Fruit fly (Drosophila melanogaster) whole organism, prepupa: ENCODE results near the gene Fign.
A peak's percentile ranks its signal among the peaks of the same experiment; 100 is the strongest.

Source experiments
- CG10669 ChIP-seq: fragments of 200-800 bp; sonication (Bioruptor generic); optimal IDR thresholded peaks from 3 replicates; lab custom pipeline; 2018; ENCODE audit warnings: missing biosample characterization, mild to moderate bottlenecking, missing genetic modification characterization, moderate library complexity
- CG15336 ChIP-seq: fragments of 200-800 bp; sonication (Bioruptor generic); IDR thresholded peaks from 2 replicates; pipeline ENCODE4 v1.3.6; 2022; ENCODE audit warnings: missing biosample characterization, missing genetic modification characterization
- CG3032 ChIP-seq: fragments of 200-800 bp; optimal IDR thresholded peaks from 2 replicates; lab custom pipeline; 2019; ENCODE audit warnings: missing biosample characterization, mild to moderate bottlenecking, missing genetic modification characterization, moderate library complexity
- CG31627 ChIP-seq: fragments of 200-800 bp; sonication (Bioruptor generic); optimal IDR thresholded peaks from 3 replicates; lab custom pipeline; 2016; ENCODE audit warnings: missing biosample characterization, missing genetic modification characterization
- CG34406 ChIP-seq: fragments of 200-800 bp; sonication (Bioruptor generic); optimal IDR thresholded peaks from 3 replicates; lab custom pipeline; 2016; ENCODE audit warnings: missing biosample characterization, missing genetic modification characterization
- CG3919 ChIP-seq: fragments of 200-800 bp; sonication (Bioruptor generic); optimal IDR thresholded peaks from 3 replicates; lab custom pipeline; 2016; ENCODE audit warnings: missing biosample characterization, missing genetic modification characterization
- CG6792 ChIP-seq: fragments of 200-800 bp; sonication (Bioruptor generic); optimal IDR thresholded peaks from 3 replicates; lab custom pipeline; 2016; ENCODE audit warnings: missing biosample characterization, missing genetic modification characterization
- CG6854 ChIP-seq: fragments of 200-800 bp; sonication (Bioruptor generic); optimal IDR thresholded peaks from 2 replicates; lab custom pipeline; 2017; ENCODE audit warnings: missing biosample characterization, mild to moderate bottlenecking, missing genetic modification characterization
- CG7368 ChIP-seq: fragments of 200-800 bp; sonication (Bioruptor generic); optimal IDR thresholded peaks from 3 replicates; lab custom pipeline; 2016; ENCODE audit warnings: missing biosample characterization, missing genetic modification characterization
- CG8119 ChIP-seq: fragments of 200-800 bp; sonication (Bioruptor generic); IDR thresholded peaks from 3 replicates; pipeline ENCODE4 v1.3.6; 2022; ENCODE audit warnings: missing biosample characterization, missing genetic modification characterization
- CG8319 ChIP-seq: fragments of 200-800 bp; sonication (Bioruptor generic); optimal IDR thresholded peaks from 3 replicates; lab custom pipeline; 2016; ENCODE audit warnings: missing biosample characterization, missing genetic modification characterization
- CG8632 ChIP-seq: fragments of 200-800 bp; sonication (Bioruptor generic); optimal IDR thresholded peaks from 3 replicates; lab custom pipeline; 2016; ENCODE audit warnings: missing biosample characterization, missing genetic modification characterization
- CG9139 ChIP-seq: fragments of 200-800 bp; sonication (Bioruptor generic); optimal IDR thresholded peaks from 3 replicates; lab custom pipeline; 2017; ENCODE audit warnings: missing biosample characterization, mild to moderate bottlenecking, missing genetic modification characterization
- Ets21C ChIP-seq: fragments of 200-800 bp; sonication (Bioruptor generic); optimal IDR thresholded peaks from 3 replicates; lab custom pipeline; 2016; ENCODE audit warnings: missing biosample characterization, missing genetic modification characterization
- Hr38 ChIP-seq: sonication (Bioruptor generic); optimal IDR thresholded peaks from 2 replicates; lab custom pipeline; 2016; ENCODE audit warnings: missing biosample characterization, missing genetic modification characterization
- OdsH ChIP-seq: fragments of 200-800 bp; sonication (Bioruptor generic); optimal IDR thresholded peaks from 3 replicates; lab custom pipeline; 2016; ENCODE audit warnings: missing biosample characterization, missing genetic modification characterization
- Smox ChIP-seq: fragments of 200-800 bp; sonication (Bioruptor generic); optimal IDR thresholded peaks from 3 replicates; lab custom pipeline; 2016; ENCODE audit warnings: missing biosample characterization, missing genetic modification characterization
- Sox102F ChIP-seq: fragments of 200-800 bp; sonication (Bioruptor generic); optimal IDR thresholded peaks from 2 replicates; lab custom pipeline; 2016; ENCODE audit warnings: missing biosample characterization, mild to moderate bottlenecking, missing genetic modification characterization
- acj6 ChIP-seq: fragments of 200-800 bp; sonication (Bioruptor generic); optimal IDR thresholded peaks from 3 replicates; lab custom pipeline; 2016; ENCODE audit warnings: missing biosample characterization, missing genetic modification characterization
- dac ChIP-seq: fragments of 200-800 bp; sonication (Bioruptor generic); optimal IDR thresholded peaks from 2 replicates; lab custom pipeline; 2017; ENCODE audit warnings: missing biosample characterization, mild to moderate bottlenecking, missing genetic modification characterization
- dsx ChIP-seq: fragments of 200-800 bp; optimal IDR thresholded peaks from 3 replicates; lab custom pipeline; 2019; ENCODE audit warnings: missing biosample characterization, mild to moderate bottlenecking, missing genetic modification characterization, moderate library complexity; ENCODE audit not compliant: poor library complexity, severe bottlenecking
- eg ChIP-seq: fragments of 200-800 bp; sonication (Bioruptor generic); IDR thresholded peaks from 3 replicates; pipeline ENCODE4 v1.3.6; 2022; ENCODE audit warnings: missing biosample characterization, missing genetic modification characterization
- esn ChIP-seq: fragments of 200-800 bp; sonication (Bioruptor generic); optimal IDR thresholded peaks from 2 replicates; lab custom pipeline; 2016; ENCODE audit warnings: missing biosample characterization, mild to moderate bottlenecking, missing genetic modification characterization, moderate library complexity
- fd85E ChIP-seq: fragments of 200-800 bp; sonication (Bioruptor generic); optimal IDR thresholded peaks from 3 replicates; lab custom pipeline; 2016; ENCODE audit warnings: missing biosample characterization, missing genetic modification characterization
- fkh ChIP-seq: fragments of 200-800 bp; sonication (Bioruptor generic); optimal IDR thresholded peaks from 3 replicates; lab custom pipeline; 2017; ENCODE audit warnings: missing biosample characterization, mild to moderate bottlenecking, missing genetic modification characterization, moderate library complexity
- net ChIP-seq: fragments of 200-800 bp; sonication (Bioruptor generic); optimal IDR thresholded peaks from 3 replicates; lab custom pipeline; 2016; ENCODE audit warnings: missing biosample characterization, missing genetic modification characterization
- pdm3 ChIP-seq: fragments of 200-800 bp; sonication (Bioruptor generic); optimal IDR thresholded peaks from 3 replicates; lab custom pipeline; 2016; ENCODE audit warnings: missing biosample characterization, missing genetic modification characterization
- svp ChIP-seq: fragments of 200-800 bp; sonication (Bioruptor generic); peaks from one replicate; lab custom pipeline; 2016; ENCODE audit warnings: missing biosample characterization, missing genetic modification characterization

Gene Fign

dm6 chr2L:3338566-3339215, 19.0 kb upstream of the Fign start (continued):
- TF ChIP-seq CG10669 (GFP tag; lab: Kevin White, UChicago) (peak; percentile 79), CG3919 (GFP tag; lab: Kevin White, UChicago) (peak; percentile 88), CG15336 (peak; percentile 92), CG6792 (GFP tag; lab: Kevin White, UChicago) (peak; percentile 84), Sox102F (GFP tag; lab: Kevin White, UChicago) (peak; percentile 76), fd85E (peak; percentile 19), dac (GFP tag; lab: Kevin White, UChicago) (peak; percentile 70), CG8119 (peak; percentile 91), dsx (peak; percentile 43), CG8319 (GFP tag; lab: Kevin White, UChicago) (peak; percentile 67), Smox (GFP tag; lab: Kevin White, UChicago) (peak; percentile 75), CG31627 (GFP tag; lab: Kevin White, UChicago) (peak; percentile 84), CG9139 (peak; percentile 64), CG6854 (GFP tag; lab: Kevin White, UChicago) (peak; percentile 28)

dm6 chr2L:3332514-3332913, 12.8 kb upstream of the Fign start, which contains the start of gene CG15408:
Gene CG15408, plus strand, starts transcription at chr2L:3332814.
- TF ChIP-seq fd85E, result no peak
- TF ChIP-seq CG7368, result no peak
- TF ChIP-seq CG3032 (tag; lab: Kevin White, UChicago), result no peak
- no peak for TF ChIP-seq CG8632 (GFP tag; lab: Kevin White, UChicago)

dm6 chr2L:3330628-3331027, 11.0 kb upstream of the Fign start, which contains the start of gene CG3285:
Gene CG3285, plus strand, starts transcription at chr2L:3330928.
- TF ChIP-seq Ets21C (no peak), OdsH (no peak), eg (0 out of 3 replicates have a peak, but pooled peaks have one; percentile 30), pdm3 (GFP tag; lab: Kevin White, UChicago) (no peak), CG3919 (GFP tag; lab: Kevin White, UChicago) (no peak), CG8319 (GFP tag; lab: Kevin White, UChicago) (no peak)

dm6 chr2L:3327603-3328002, 7.9 kb upstream of the Fign start, which contains the start of gene CG33282:
Gene CG33282, plus strand, starts transcription at chr2L:3327903.
- TF ChIP-seq CG34406 (GFP tag; lab: Kevin White, UChicago) (no peak), Hr38 (GFP tag; lab: Kevin White, UChicago) (no peak), acj6 (GFP tag; lab: Kevin White, UChicago) (no peak), svp (peak; percentile 9)

- TF ChIP-seq fkh (GFP tag; lab: Kevin White, UChicago) (peak; percentile 53), net (GFP tag; lab: Kevin White, UChicago) (no peak), esn (GFP tag; lab: Kevin White, UChicago) (no peak)
Measured at dm6 chr2L:3323319-3324287, 3.9 kb upstream of the Fign start, which contains the start of gene CG33281. Gene CG33281, plus strand, starts transcription at chr2L:3324237.
